Fruit fly (Drosophila melanogaster) S2 (cell line): ENCODE results near the gene TotA.

ENCODE experiments used
- CG8478 ChIP-seq: fragments of >200 bp; optimal IDR thresholded peaks from 2 replicates; lab custom pipeline; 2018
- CTCF ChIP-seq, 2 experiments: fragments of >200 bp; optimal IDR thresholded peaks; 2 replicates each; lab custom pipeline; 2018

- no peak for TF ChIP-seq CG8478
- no peak for TF ChIP-seq CTCF (optimal IDR thresholded peaks at IDR 0.05; lab: Kevin White, UChicago)
Measured at dm6 chr3R:20830963-20831362, 39.9 kb upstream of the TotA start, which contains the start of gene CG31223.
